Worm (Caenorhabditis elegans): ENCODE data around the gene mtl-1.

mtl-1 gene

ce11 chrV:6645810-6646209, 45.9 kb downstream of the mtl-1 start:
- TF ChIP-seq zip-8 (tag; optimal IDR thresholded peaks at IDR 0.05) = no peak
- no peak for TF ChIP-seq nhr-28 (tag; optimal IDR thresholded peaks at IDR 0.05)
- no peak for TF ChIP-seq cnd-1 (tag; optimal IDR thresholded peaks at IDR 0.05)
- no peak for TF ChIP-seq mls-2 (tag; optimal IDR thresholded peaks at IDR 0.05)
- TF ChIP-seq elt-1 (tag; optimal IDR thresholded peaks at IDR 0.05; ENCODE audit: borderline replicate concordance, insufficient read depth) = no peak
- no peak for TF ChIP-seq tbx-8 (GFP tag; optimal IDR thresholded peaks at IDR 0.05)
- TF ChIP-seq nhr-237 (tag; optimal IDR thresholded peaks at IDR 0.05) = no peak
- TF ChIP-seq pha-4 (tag; optimal IDR thresholded peaks at IDR 0.05) = no peak
- TF ChIP-seq drap-1 (GFP tag; optimal IDR thresholded peaks at IDR 0.05) = no peak
- no peak for TF ChIP-seq ztf-11 (tag; optimal IDR thresholded peaks at IDR 0.05)
- TF ChIP-seq ceh-83 (GFP tag; optimal IDR thresholded peaks at IDR 0.05) = no peak
- TF ChIP-seq ham-2 (GFP tag; optimal IDR thresholded peaks at IDR 0.05) = no peak
